Worm (Caenorhabditis elegans): ENCODE data around the gene W09D6.4.

- TF ChIP-seq dao-5 (tag; optimal IDR thresholded peaks at IDR 0.05), result no peak
- no peak for TF ChIP-seq him-1 (tag; optimal IDR thresholded peaks at IDR 0.05)
- no peak for TF ChIP-seq W03F9.2 (tag; optimal IDR thresholded peaks at IDR 0.05)
Observed at ce11 chrIII:11110756-11111155, 31.2 kb downstream of the W09D6.4 start.
